Worm (Caenorhabditis elegans) whole organism, mixed stage, embryonic: ENCODE results near the gene syx-2.

Source experiments
- M03D4.4 ChIP-seq: sonication (generic microtip); optimal IDR thresholded peaks from 2 replicates; lab custom pipeline; 2017; ENCODE audit warnings: mild to moderate bottlenecking, missing genetic modification characterization, missing compliant biosample characterization
- bed-3 ChIP-seq: fragments of 200-800 bp; sonication (Bioruptor generic); optimal IDR thresholded peaks from 3 replicates; lab custom pipeline; 2018; ENCODE audit warnings: mild to moderate bottlenecking, missing genetic modification characterization, moderate library complexity, missing compliant biosample characterization
- blmp-1 ChIP-seq: fragments of 150-350 bp; optimal IDR thresholded peaks from 2 replicates; lab custom pipeline; 2014; ENCODE audit warnings: missing biosample characterization, missing genetic modification characterization
- ceh-39 ChIP-seq: fragments of 150-350 bp; optimal IDR thresholded peaks from 2 replicates; lab custom pipeline; 2014; ENCODE audit warnings: missing biosample characterization, missing genetic modification characterization
- ceh-43 ChIP-seq: fragments of 200-800 bp; sonication (Bioruptor generic); optimal IDR thresholded peaks from 2 replicates; lab custom pipeline; 2018; ENCODE audit warnings: mild to moderate bottlenecking, missing genetic modification characterization, moderate library complexity, missing compliant biosample characterization
- ceh-83 ChIP-seq: fragments of 200-800 bp; sonication (Bioruptor generic); optimal IDR thresholded peaks from 2 replicates; lab custom pipeline; 2018; ENCODE audit warnings: mild to moderate bottlenecking, missing genetic modification characterization, missing compliant biosample characterization
- cnd-1 ChIP-seq: fragments of 200-800 bp; sonication (Bioruptor generic); optimal IDR thresholded peaks from 2 replicates; lab custom pipeline; 2018; ENCODE audit warnings: mild to moderate bottlenecking, missing genetic modification characterization, missing compliant biosample characterization
- drap-1 ChIP-seq: fragments of 200-800 bp; sonication (Bioruptor generic); optimal IDR thresholded peaks from 3 replicates; lab custom pipeline; 2018; ENCODE audit warnings: mild to moderate bottlenecking, missing genetic modification characterization, missing compliant biosample characterization
- elt-1 ChIP-seq: sonication (generic microtip); optimal IDR thresholded peaks from 2 replicates; lab custom pipeline; 2017; ENCODE audit warnings: missing genetic modification characterization, mild to moderate bottlenecking, missing compliant biosample characterization, antibody characterized with exemption, moderate library complexity, borderline replicate concordance; ENCODE audit not compliant: insufficient read depth
- elt-3 ChIP-seq: fragments of 150-350 bp; optimal IDR thresholded peaks from 2 replicates; lab custom pipeline; 2014; ENCODE audit warnings: missing biosample characterization, missing genetic modification characterization
- flh-1 ChIP-seq: fragments of 200-800 bp; sonication (Bioruptor generic); optimal IDR thresholded peaks from 2 replicates; lab custom pipeline; 2018; ENCODE audit warnings: mild to moderate bottlenecking, missing genetic modification characterization, moderate library complexity, missing compliant biosample characterization
- ham-2 ChIP-seq: fragments of 200-800 bp; sonication (Bioruptor generic); optimal IDR thresholded peaks from 2 replicates; lab custom pipeline; 2018; ENCODE audit warnings: mild to moderate bottlenecking, missing genetic modification characterization, missing compliant biosample characterization
- hlh-1 ChIP-seq: fragments of 150-350 bp; optimal IDR thresholded peaks from 2 replicates; lab custom pipeline; 2014; ENCODE audit warnings: missing biosample characterization, missing genetic modification reagents, missing genetic modification characterization
- lin-13 ChIP-seq: fragments of 150-350 bp; optimal IDR thresholded peaks from 2 replicates; lab custom pipeline; 2014; ENCODE audit warnings: missing biosample characterization, missing genetic modification characterization
- lin-32 ChIP-seq: fragments of 200-800 bp; sonication (Bioruptor generic); optimal IDR thresholded peaks from 2 replicates; lab custom pipeline; 2018; ENCODE audit warnings: mild to moderate bottlenecking, missing genetic modification characterization, missing compliant biosample characterization
- lsy-2 ChIP-seq: fragments of 150-350 bp; optimal IDR thresholded peaks from 2 replicates; lab custom pipeline; 2014; ENCODE audit warnings: missing biosample characterization, missing genetic modification characterization
- mab-5 ChIP-seq: fragments of 150-350 bp; optimal IDR thresholded peaks from 2 replicates; lab custom pipeline; 2014; ENCODE audit warnings: missing biosample characterization, missing genetic modification characterization
- mep-1 ChIP-seq: fragments of 150-350 bp; optimal IDR thresholded peaks from 2 replicates; lab custom pipeline; 2017; ENCODE audit warnings: missing biosample characterization, missing genetic modification reagents, missing genetic modification characterization, inconsistent platforms
- nhr-12 ChIP-seq: fragments of 150-350 bp; optimal IDR thresholded peaks from 2 replicates; lab custom pipeline; 2014; ENCODE audit warnings: missing biosample characterization, missing genetic modification characterization
- nhr-2 ChIP-seq: fragments of 150-350 bp; optimal IDR thresholded peaks from 2 replicates; lab custom pipeline; 2014; ENCODE audit warnings: missing biosample characterization, missing genetic modification characterization
- nhr-237 ChIP-seq: fragments of 150-350 bp; optimal IDR thresholded peaks from 2 replicates; lab custom pipeline; 2014; ENCODE audit warnings: missing biosample characterization, missing genetic modification characterization
- nhr-28 ChIP-seq: fragments of 150-350 bp; optimal IDR thresholded peaks from 2 replicates; lab custom pipeline; 2014; ENCODE audit warnings: missing biosample characterization, missing genetic modification characterization
- nhr-76 ChIP-seq: sonication (generic microtip); optimal IDR thresholded peaks from 2 replicates; lab custom pipeline; 2017; ENCODE audit warnings: missing biosample characterization, missing genetic modification characterization
- pha-4 ChIP-seq: fragments of 150-350 bp; optimal IDR thresholded peaks from 2 replicates; lab custom pipeline; 2018; ENCODE audit warnings: missing biosample characterization, missing genetic modification reagents, missing genetic modification characterization
- snpc-4 ChIP-seq: fragments of 150-350 bp; optimal IDR thresholded peaks from 2 replicates; lab custom pipeline; 2014; ENCODE audit warnings: missing biosample characterization, missing genetic modification characterization
- sptf-1 ChIP-seq: sonication (generic microtip); optimal IDR thresholded peaks from 2 replicates; lab custom pipeline; 2017; ENCODE audit warnings: mild to moderate bottlenecking, missing genetic modification characterization, moderate library complexity, missing compliant biosample characterization
- tbx-8 ChIP-seq: fragments of 200-800 bp; sonication (Bioruptor generic); optimal IDR thresholded peaks from 2 replicates; lab custom pipeline; 2018; ENCODE audit warnings: mild to moderate bottlenecking, missing genetic modification characterization, moderate library complexity, missing compliant biosample characterization
- unc-120 ChIP-seq: sonication (generic microtip); optimal IDR thresholded peaks from 2 replicates; lab custom pipeline; 2017; ENCODE audit warnings: missing genetic modification characterization, missing compliant biosample characterization; ENCODE audit not compliant: poor library complexity, severe bottlenecking
- unc-39 ChIP-seq: fragments of 150-350 bp; optimal IDR thresholded peaks from 2 replicates; lab custom pipeline; 2014; ENCODE audit warnings: missing biosample characterization, missing genetic modification characterization
- unc-62 ChIP-seq: fragments of 150-350 bp; optimal IDR thresholded peaks from 2 replicates; lab custom pipeline; 2014; ENCODE audit warnings: missing biosample characterization, missing genetic modification reagents, missing genetic modification characterization
- zip-8 ChIP-seq: fragments of 150-350 bp; optimal IDR thresholded peaks from 2 replicates; lab custom pipeline; 2014; ENCODE audit warnings: missing biosample characterization, missing genetic modification characterization
- ztf-11 ChIP-seq: fragments of 150-350 bp; optimal IDR thresholded peaks from 2 replicates; lab custom pipeline; 2014; ENCODE audit warnings: missing biosample characterization, missing genetic modification characterization

Gene syx-2

ce11 chrX:14001494-14001974 lies 41.6 kb downstream of the syx-2 start, which contains the start of gene cytb-5.1:
cytb-5.1 (plus strand) TSS chrX:14001924.
- TF ChIP-seq M03D4.4 (tag; lab: Kevin White, UChicago) = no peak
- TF ChIP-seq pha-4 (tag; lab: Kevin White, UChicago) = peak; percentile 44
- peak; percentile 16 for TF ChIP-seq mep-1 (tag; lab: Kevin White, UChicago)
- no peak for TF ChIP-seq nhr-12
- TF ChIP-seq unc-120 (tag; lab: Kevin White, UChicago) = peak; percentile 15
- no peak for TF ChIP-seq cnd-1 (tag; lab: Kevin White, UChicago)
- TF ChIP-seq unc-62 (GFP tag; lab: Kevin White, UChicago) = no peak
- no peak for TF ChIP-seq drap-1 (GFP tag; lab: Kevin White, UChicago)
- no peak for TF ChIP-seq blmp-1 (tag; lab: Kevin White, UChicago)
- peak; percentile 46 for TF ChIP-seq ceh-83
- TF ChIP-seq nhr-28 (tag; lab: Kevin White, UChicago) = no peak

DNA sequence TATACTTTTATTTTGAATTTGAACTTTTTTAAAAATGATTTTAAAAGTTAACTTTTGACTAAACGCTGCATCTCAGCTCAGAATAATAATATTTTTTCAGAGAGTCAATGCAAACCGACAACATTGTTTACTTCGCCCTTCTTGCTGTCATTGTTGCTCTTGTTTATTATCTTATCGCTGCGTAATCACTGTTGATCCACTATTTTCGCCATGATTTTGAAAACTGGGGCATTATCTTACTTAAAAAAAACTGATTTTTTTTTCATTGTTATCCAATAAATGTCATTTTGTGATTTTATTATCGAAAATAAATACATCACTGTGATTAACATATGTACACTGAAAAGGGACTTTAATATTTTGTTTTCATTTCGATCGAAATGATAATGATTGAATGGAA lies 42.8 kb downstream of the syx-2 start:
- TF ChIP-seq bed-3 (GFP tag; lab: Kevin White, UChicago) = no peak
- TF ChIP-seq sptf-1 (tag; lab: Kevin White, UChicago) = no peak
- no peak for TF ChIP-seq lin-32
- no peak for TF ChIP-seq cnd-1 (tag; lab: Kevin White, UChicago)
- TF ChIP-seq lin-13 (tag; lab: Kevin White, UChicago) = no peak
- no peak for TF ChIP-seq nhr-2 (tag; lab: Kevin White, UChicago)
- TF ChIP-seq elt-3 (tag; lab: Kevin White, UChicago) = no peak
- TF ChIP-seq ceh-83 = no peak
- TF ChIP-seq tbx-8 (GFP tag; lab: Kevin White, UChicago) = no peak
- no peak for TF ChIP-seq blmp-1 (tag; lab: Kevin White, UChicago)
- no peak for TF ChIP-seq pha-4 (tag; lab: Kevin White, UChicago)
- no peak for TF ChIP-seq unc-120 (tag; lab: Kevin White, UChicago)
- TF ChIP-seq nhr-12 = no peak

DNA sequence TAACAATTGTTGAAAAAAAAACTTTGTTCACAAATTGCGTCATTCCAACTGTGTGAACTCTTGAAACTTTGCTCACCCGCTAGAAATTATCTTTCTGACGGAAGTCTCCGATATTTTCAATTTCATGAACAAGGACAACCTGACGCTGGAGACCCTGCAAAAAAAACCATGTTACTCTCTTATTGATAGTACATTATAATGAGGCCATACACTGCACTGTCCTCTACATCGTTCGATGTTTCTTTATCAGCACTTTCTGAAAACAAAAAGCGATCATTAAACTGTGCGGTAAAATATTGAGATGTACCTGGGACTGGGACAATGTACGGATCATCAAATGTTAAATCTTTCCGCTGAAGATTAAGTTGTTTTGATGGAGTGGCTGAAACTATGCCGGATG lies 43.6 kb downstream of the syx-2 start:
- TF ChIP-seq ceh-39 = no peak
- TF ChIP-seq nhr-237 (tag; lab: Kevin White, UChicago) = no peak
- TF ChIP-seq flh-1 (GFP tag; lab: Kevin White, UChicago) = no peak
- no peak for TF ChIP-seq drap-1 (GFP tag; lab: Kevin White, UChicago)
- no peak for TF ChIP-seq zip-8 (tag; lab: Kevin White, UChicago)
- no peak for TF ChIP-seq nhr-76 (tag; lab: Kevin White, UChicago)
- no peak for TF ChIP-seq ceh-83
- TF ChIP-seq bed-3 (GFP tag; lab: Kevin White, UChicago) = no peak
- TF ChIP-seq M03D4.4 (tag; lab: Kevin White, UChicago) = no peak
- TF ChIP-seq nhr-12 = no peak
- TF ChIP-seq lsy-2 (tag; lab: Kevin White, UChicago) = no peak
- no peak for TF ChIP-seq elt-1 (tag; lab: Kevin White, UChicago)
- TF ChIP-seq cnd-1 (tag; lab: Kevin White, UChicago) = no peak
- no peak for TF ChIP-seq unc-120 (tag; lab: Kevin White, UChicago)
- no peak for TF ChIP-seq lin-32
- TF ChIP-seq unc-39 = no peak
- TF ChIP-seq blmp-1 (tag; lab: Kevin White, UChicago) = no peak
- TF ChIP-seq, all 35 proteins: peak for 0

- no peak for TF ChIP-seq M03D4.4 (tag; lab: Kevin White, UChicago)
- no peak for TF ChIP-seq nhr-76 (tag; lab: Kevin White, UChicago)
- no peak for TF ChIP-seq nhr-12
- TF ChIP-seq hlh-1 (tag; lab: Kevin White, UChicago) = no peak
- TF ChIP-seq bed-3 (GFP tag; lab: Kevin White, UChicago) = no peak
- no peak for TF ChIP-seq drap-1 (GFP tag; lab: Kevin White, UChicago)
- no peak for TF ChIP-seq ztf-11 (tag; lab: Kevin White, UChicago)
- TF ChIP-seq lsy-2 (tag; lab: Kevin White, UChicago) = no peak
- no peak for TF ChIP-seq elt-1 (tag; lab: Kevin White, UChicago)
- TF ChIP-seq zip-8 (tag; lab: Kevin White, UChicago) = no peak
- no peak for TF ChIP-seq ceh-83
Observed at ce11 chrX:14008130-14008529, 48.2 kb downstream of the syx-2 start.

DNA sequence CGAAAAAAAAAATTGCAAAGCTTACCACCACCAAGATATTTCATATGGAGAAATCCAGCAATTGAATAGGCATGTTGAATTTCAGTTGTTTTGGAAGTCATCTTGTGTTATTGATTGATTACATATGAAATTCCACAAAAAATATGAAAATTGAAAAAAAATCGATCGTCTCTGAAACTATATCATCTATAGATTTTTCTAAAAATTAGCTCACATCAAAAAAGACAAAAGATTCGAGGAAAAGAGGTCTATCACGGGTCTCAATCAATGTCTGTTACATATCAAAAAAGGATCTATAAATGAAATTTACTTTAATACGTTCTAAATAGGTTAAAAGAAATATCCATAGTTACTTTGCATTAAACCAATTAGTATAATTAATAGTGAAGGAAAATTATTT lies 52.5 kb downstream of the syx-2 start, which contains the start of gene tbc-19:
tbc-19 (minus strand) TSS at position 101 of the 400 bp plus-strand sequence.
- TF ChIP-seq nhr-76 (tag; lab: Kevin White, UChicago) (no peak), mab-5 (no peak), pha-4 (tag; lab: Kevin White, UChicago) (no peak), cnd-1 (tag; lab: Kevin White, UChicago) (no peak), mep-1 (tag; lab: Kevin White, UChicago) (no peak), ztf-11 (tag; lab: Kevin White, UChicago) (no peak), bed-3 (GFP tag; lab: Kevin White, UChicago) (no peak), drap-1 (GFP tag; lab: Kevin White, UChicago) (no peak), elt-1 (tag; lab: Kevin White, UChicago) (no peak), ham-2 (GFP tag; lab: Kevin White, UChicago) (no peak), zip-8 (tag; lab: Kevin White, UChicago) (no peak), lsy-2 (tag; lab: Kevin White, UChicago) (no peak), hlh-1 (tag; lab: Kevin White, UChicago) (no peak), ceh-83 (no peak), ceh-39 (no peak), M03D4.4 (tag; lab: Kevin White, UChicago) (no peak), lin-13 (tag; lab: Kevin White, UChicago) (no peak), ceh-43 (no peak), snpc-4 (tag; lab: Kevin White, UChicago) (no peak)
- TF ChIP-seq, all 35 proteins: peak for 0
